Fruit fly (Drosophila melanogaster) whole organism, embryonic: ENCODE results near the gene Glos.
A peak's percentile ranks its signal among the peaks of the same experiment; 100 is the strongest.

ENCODE experiments used
- Antp ChIP-seq: fragments of 200-800 bp; sonication (Bioruptor generic); optimal IDR thresholded peaks from 3 replicates; lab custom pipeline; 2016; ENCODE audit warnings: missing biosample characterization, missing genetic modification characterization
- B-H2 ChIP-seq: fragments of 200-800 bp; sonication (Bioruptor generic); optimal IDR thresholded peaks from 2 replicates; lab custom pipeline; 2018; ENCODE audit warnings: missing biosample characterization, mild to moderate bottlenecking, missing genetic modification characterization
- Bdp1 ChIP-seq: fragments of 200-800 bp; sonication (Bioruptor generic); optimal IDR thresholded peaks from 3 replicates; lab custom pipeline; 2016; ENCODE audit warnings: missing biosample characterization, missing genetic modification characterization
- CG1024 ChIP-seq: fragments of 200-800 bp; sonication (Bioruptor generic); IDR thresholded peaks from 2 replicates; pipeline ENCODE4 v1.3.6; 2022; ENCODE audit warnings: missing biosample characterization, missing genetic modification characterization
- CG11093 ChIP-seq: fragments of 200-800 bp; sonication (Bioruptor generic); IDR thresholded peaks from 3 replicates; pipeline ENCODE4 v1.3.6; 2022; ENCODE audit warnings: missing biosample characterization, missing genetic modification characterization
- CG12071 ChIP-seq: fragments of 200-800 bp; sonication (Bioruptor generic); optimal IDR thresholded peaks from 3 replicates; lab custom pipeline; 2018; ENCODE audit warnings: missing biosample characterization, mild to moderate bottlenecking, missing genetic modification characterization
- CG13287 ChIP-seq: fragments of 200-800 bp; sonication (Bioruptor generic); IDR thresholded peaks from 2 replicates; pipeline ENCODE4 v1.3.6; 2022; ENCODE audit warnings: missing biosample characterization, missing genetic modification characterization; ENCODE audit not compliant: partially characterized antibody
- CG14050 ChIP-seq: fragments of 200-800 bp; sonication (Bioruptor generic); IDR thresholded peaks from 3 replicates; pipeline ENCODE4 v1.3.6; 2022; ENCODE audit warnings: missing biosample characterization, missing genetic modification characterization
- CG15011 ChIP-seq: fragments of 200-800 bp; sonication (Bioruptor generic); optimal IDR thresholded peaks from 3 replicates; lab custom pipeline; 2018; ENCODE audit warnings: missing biosample characterization, mild to moderate bottlenecking, missing genetic modification characterization
- CG15696 ChIP-seq: fragments of 200-800 bp; sonication (Bioruptor generic); optimal IDR thresholded peaks from 2 replicates; lab custom pipeline; 2019; ENCODE audit warnings: missing biosample characterization, mild to moderate bottlenecking, missing genetic modification characterization, moderate library complexity
- CG1603 ChIP-seq: fragments of 200-800 bp; sonication (Bioruptor generic); optimal IDR thresholded peaks from 2 replicates; lab custom pipeline; 2019; ENCODE audit warnings: missing biosample characterization, mild to moderate bottlenecking, missing genetic modification characterization, moderate library complexity
- CG17186 ChIP-seq: fragments of 200-800 bp; sonication (Bioruptor generic); optimal IDR thresholded peaks from 3 replicates; lab custom pipeline; 2017; ENCODE audit warnings: missing biosample characterization, missing genetic modification reagents, missing genetic modification characterization
- CG18764 ChIP-seq: fragments of 200-800 bp; sonication (Bioruptor generic); optimal IDR thresholded peaks from 3 replicates; lab custom pipeline; 2016; ENCODE audit warnings: missing biosample characterization, missing genetic modification characterization
- CG2129 ChIP-seq: fragments of 200-800 bp; sonication (Bioruptor generic); IDR thresholded peaks from 2 replicates; pipeline ENCODE4 v1.3.6; 2022; ENCODE audit warnings: missing biosample characterization, missing genetic modification characterization; ENCODE audit not compliant: partially characterized antibody
- CG3847 ChIP-seq: fragments of 200-800 bp; sonication (Bioruptor generic); IDR thresholded peaks from 2 replicates; pipeline ENCODE4 v1.3.6; 2022; ENCODE audit warnings: missing biosample characterization, missing genetic modification characterization
- CG42726 ChIP-seq: fragments of 200-800 bp; sonication (Bioruptor generic); IDR thresholded peaks from 2 replicates; pipeline ENCODE4 v1.3.6; 2022; ENCODE audit warnings: missing biosample characterization, missing genetic modification characterization; ENCODE audit not compliant: partially characterized antibody
- CG6654 ChIP-seq: fragments of 200-800 bp; sonication (Bioruptor generic); optimal IDR thresholded peaks from 2 replicates; lab custom pipeline; 2017; ENCODE audit warnings: missing biosample characterization, mild to moderate bottlenecking, missing genetic modification characterization
- CG7786 ChIP-seq: fragments of 200-800 bp; sonication (Bioruptor generic); optimal IDR thresholded peaks from 2 replicates; lab custom pipeline; 2016; ENCODE audit warnings: missing biosample characterization, missing genetic modification characterization
- CG7963 ChIP-seq: fragments of 200-800 bp; sonication (Bioruptor generic); IDR thresholded peaks from 3 replicates; pipeline ENCODE4 v1.3.6; 2022; ENCODE audit warnings: missing biosample characterization, missing genetic modification characterization; ENCODE audit not compliant: partially characterized antibody
- CG8089 ChIP-seq: fragments of 200-800 bp; sonication (Bioruptor generic); optimal IDR thresholded peaks from 3 replicates; lab custom pipeline; 2016; ENCODE audit warnings: missing biosample characterization, missing genetic modification characterization
- CG8281 ChIP-seq: fragments of 200-800 bp; sonication (Bioruptor generic); optimal IDR thresholded peaks from 2 replicates; lab custom pipeline; 2018; ENCODE audit warnings: missing biosample characterization, mild to moderate bottlenecking, missing genetic modification characterization, moderate library complexity
- CG8359 ChIP-seq: fragments of 200-800 bp; sonication (Bioruptor generic); optimal IDR thresholded peaks from 2 replicates; lab custom pipeline; 2017; ENCODE audit warnings: missing biosample characterization, mild to moderate bottlenecking, missing genetic modification characterization, borderline replicate concordance
- CG8765 ChIP-seq: fragments of 200-800 bp; sonication (Bioruptor generic); IDR thresholded peaks from 2 replicates; pipeline ENCODE4 v1.3.6; 2022; ENCODE audit warnings: missing biosample characterization, missing genetic modification characterization
- CG9932 ChIP-seq: fragments of 200-800 bp; sonication (Bioruptor generic); IDR thresholded peaks from 2 replicates; pipeline ENCODE4 v1.3.6; 2022; ENCODE audit warnings: missing biosample characterization, missing genetic modification characterization
- Camta ChIP-seq: fragments of 200-800 bp; sonication (Bioruptor generic); optimal IDR thresholded peaks from 2 replicates; lab custom pipeline; 2016; ENCODE audit warnings: missing biosample characterization, missing genetic modification characterization
- CkIIα-i1 ChIP-seq: fragments of 200-800 bp; sonication (Bioruptor generic); IDR thresholded peaks from 2 replicates; pipeline ENCODE4 v1.3.6; 2022; ENCODE audit warnings: missing biosample characterization, missing genetic modification characterization
- Dad ChIP-seq: fragments of 200-800 bp; sonication (Bioruptor generic); optimal IDR thresholded peaks from 3 replicates; lab custom pipeline; 2016; ENCODE audit warnings: missing biosample characterization, missing genetic modification characterization
- Dll ChIP-seq: fragments of 200-800 bp; sonication (Bioruptor generic); IDR thresholded peaks from 4 replicates; pipeline ENCODE4 v1.3.6; 2022; ENCODE audit warnings: missing biosample characterization, missing genetic modification characterization; ENCODE audit not compliant: partially characterized antibody
- Dp ChIP-seq: fragments of 200-800 bp; sonication (Bioruptor generic); optimal IDR thresholded peaks from 2 replicates; lab custom pipeline; 2018; ENCODE audit warnings: missing biosample characterization, mild to moderate bottlenecking, missing genetic modification characterization, moderate library complexity
- Dref ChIP-seq: fragments of 200-800 bp; sonication (Bioruptor generic); IDR thresholded peaks from 2 replicates; pipeline ENCODE4 v1.3.6; 2022; ENCODE audit warnings: missing biosample characterization, missing genetic modification characterization
- HHEX ChIP-seq: fragments of 200-800 bp; sonication (Bioruptor generic); optimal IDR thresholded peaks from 3 replicates; lab custom pipeline; 2017; ENCODE audit warnings: missing biosample characterization, mild to moderate bottlenecking, missing genetic modification characterization, missing genetic modification reagents
- Hsf ChIP-seq: fragments of 200-800 bp; sonication (Bioruptor generic); optimal IDR thresholded peaks from 3 replicates; lab custom pipeline; 2016; ENCODE audit warnings: missing biosample characterization, missing genetic modification characterization
- Meics ChIP-seq: fragments of 200-800 bp; sonication (Bioruptor generic); optimal IDR thresholded peaks from 2 replicates; lab custom pipeline; 2017; ENCODE audit warnings: missing biosample characterization, mild to moderate bottlenecking, missing genetic modification characterization
- NC2α ChIP-seq: fragments of 200-800 bp; sonication (Bioruptor generic); optimal IDR thresholded peaks from 2 replicates; lab custom pipeline; 2016; ENCODE audit warnings: missing biosample characterization, missing genetic modification characterization
- Nf-YC ChIP-seq: fragments of 200-800 bp; optimal IDR thresholded peaks from 3 replicates; lab custom pipeline; 2019; ENCODE audit warnings: missing biosample characterization, mild to moderate bottlenecking, missing genetic modification characterization, moderate library complexity
- Sin3A ChIP-seq: fragments of >200 bp; optimal IDR thresholded peaks from 2 replicates; lab custom pipeline; 2018
- Tbp ChIP-seq: fragments of >200 bp; optimal IDR thresholded peaks from 2 replicates; lab custom pipeline; 2018; ENCODE audit warnings: missing biosample characterization, missing genetic modification characterization
- aop ChIP-seq: fragments of 200-800 bp; sonication (Bioruptor generic); IDR thresholded peaks from 2 replicates; pipeline ENCODE4 v1.3.6; 2022; ENCODE audit warnings: missing biosample characterization, missing genetic modification characterization
- br ChIP-seq: fragments of >200 bp; optimal IDR thresholded peaks from 2 replicates; lab custom pipeline; 2017
- hb ChIP-seq: fragments of 200-800 bp; sonication (Bioruptor generic); IDR thresholded peaks from 3 replicates; pipeline ENCODE4 v1.3.6; 2022; ENCODE audit warnings: missing biosample characterization, missing genetic modification characterization; ENCODE audit not compliant: partially characterized antibody
- klu ChIP-seq: fragments of 200-800 bp; sonication (Bioruptor generic); IDR thresholded peaks from 2 replicates; pipeline ENCODE4 v1.3.6; 2022; ENCODE audit warnings: missing biosample characterization, missing genetic modification characterization
- lmd ChIP-seq: fragments of 200-800 bp; sonication (Bioruptor generic); IDR thresholded peaks from 2 replicates; pipeline ENCODE4 v1.3.6; 2022; ENCODE audit warnings: missing biosample characterization, missing genetic modification characterization
- mld ChIP-seq: fragments of 200-800 bp; sonication (Bioruptor generic); IDR thresholded peaks from 3 replicates; pipeline ENCODE4 v1.3.6; 2022; ENCODE audit warnings: missing biosample characterization, missing genetic modification characterization; ENCODE audit not compliant: partially characterized antibody
- nau ChIP-seq: fragments of 200-800 bp; sonication (Bioruptor generic); optimal IDR thresholded peaks from 3 replicates; lab custom pipeline; 2017; ENCODE audit warnings: missing biosample characterization, mild to moderate bottlenecking, missing genetic modification characterization, missing genetic modification reagents
- odd ChIP-seq: fragments of 200-800 bp; sonication (Bioruptor generic); optimal IDR thresholded peaks from 2 replicates; lab custom pipeline; 2017; ENCODE audit warnings: missing biosample characterization, mild to moderate bottlenecking, missing genetic modification characterization
- pan ChIP-seq, 4 experiments: fragments of >200 bp in 3 of 4; fragments of 200-800 bp in 1 of 4; sonication (Bioruptor generic) in 1 of 4; optimal IDR thresholded peaks in 3 of 4; IDR thresholded peaks in 1 of 4; 2 replicates each; pipeline versions ENCODE4 v1.3.6 to Lab custom; 2017 to 2022; ENCODE audit warnings: missing biosample characterization in 2 of 4, missing genetic modification characterization in 2 of 4, mixed read lengths in 1 of 4
- psq ChIP-seq: fragments of 200-800 bp; sonication (Bioruptor generic); optimal IDR thresholded peaks from 2 replicates; lab custom pipeline; 2017; ENCODE audit warnings: missing biosample characterization, missing genetic modification characterization
- ssp ChIP-seq: fragments of 200-800 bp; sonication (Bioruptor generic); IDR thresholded peaks from 2 replicates; pipeline ENCODE4 v1.3.6; 2022; ENCODE audit warnings: missing biosample characterization, missing genetic modification characterization
- stwl ChIP-seq: fragments of 200-800 bp; sonication (Bioruptor generic); optimal IDR thresholded peaks from 3 replicates; lab custom pipeline; 2018; ENCODE audit warnings: missing biosample characterization, mild to moderate bottlenecking, missing genetic modification characterization, moderate library complexity
- unc-4 ChIP-seq: fragments of 200-800 bp; sonication (Bioruptor generic); IDR thresholded peaks from 2 replicates; pipeline ENCODE4 v1.3.6; 2022; ENCODE audit warnings: missing biosample characterization, missing genetic modification characterization; ENCODE audit not compliant: partially characterized antibody
- wdn ChIP-seq: fragments of 200-800 bp; sonication (Bioruptor generic); IDR thresholded peaks from 2 replicates; pipeline ENCODE4 v1.3.6; 2022; ENCODE audit warnings: missing biosample characterization, missing genetic modification characterization

The Glos gene

DNA sequence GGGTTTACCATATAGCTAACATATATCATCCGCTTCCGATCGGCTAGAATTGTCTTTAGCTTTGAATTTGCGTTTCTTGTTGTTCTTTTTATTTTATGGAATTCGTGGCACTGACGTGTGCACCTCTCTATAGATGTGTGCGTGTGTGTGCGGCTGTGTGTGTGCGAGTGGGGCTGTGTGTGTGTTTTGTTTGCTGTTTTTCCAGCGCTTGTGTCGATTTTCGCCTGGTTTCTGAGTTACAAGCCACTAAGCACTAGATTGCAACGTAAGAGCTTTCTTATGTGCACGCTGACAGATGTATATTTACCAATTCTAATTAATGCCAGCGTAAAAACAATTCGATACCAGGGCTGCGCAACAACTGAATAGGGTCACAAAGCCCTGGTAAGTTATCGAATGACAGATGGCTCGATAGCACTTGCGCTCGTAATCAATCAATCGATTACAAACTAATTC is 28.7 kb downstream of the Glos start, which contains the start of gene lva (continued):
- TF ChIP-seq Hsf (GFP tag; lab: Kevin White, UChicago) = no peak
- TF ChIP-seq stwl = peak; percentile 80
- no peak for TF ChIP-seq Meics (GFP tag; lab: Kevin White, UChicago)
- no peak for TF ChIP-seq CG7786
- TF ChIP-seq wdn (GFP tag; lab: Robert Waterston, UW) = no peak
- TF ChIP-seq Tbp = no peak
- peak; percentile 89 for TF ChIP-seq Dref (GFP tag; lab: Robert Waterston, UW)
- TF ChIP-seq nau (GFP tag; lab: Kevin White, UChicago) = no peak
- no peak for TF ChIP-seq CG8089
- TF ChIP-seq br (lab: Kevin White, UChicago) = no peak
- no peak for TF ChIP-seq Bdp1
- TF ChIP-seq pan (optimal IDR thresholded peaks at IDR 0.05; lab: Kevin White, UChicago) = no peak
- TF ChIP-seq pan (GFP tag; optimal IDR thresholded peaks at IDR 0.05 in 1 of 2, IDR thresholded peaks at IDR 0.05 in 1 of 2) = no peak
- no peak for TF ChIP-seq psq (GFP tag; lab: Kevin White, UChicago)
- no peak for TF ChIP-seq CG8765
- TF ChIP-seq Sin3A (lab: Kevin White, UChicago) = peak; percentile 64
- no peak for TF ChIP-seq NC2α
- TF ChIP-seq CG13287 = peak; percentile 58; the same call in 1 of the 2 replicates
- TF ChIP-seq unc-4 (GFP tag; lab: Robert Waterston, UW) = peak; percentile 46; the same call in 1 of the 2 replicates
- TF ChIP-seq CG1024 (GFP tag; lab: Robert Waterston, UW) = no peak
- no peak for TF ChIP-seq Dad (GFP tag; lab: Kevin White, UChicago)
- TF ChIP-seq CG18764 (GFP tag; lab: Kevin White, UChicago) = no peak
- TF ChIP-seq CG17186 (GFP tag; lab: Kevin White, UChicago) = peak; percentile 74
- no peak for TF ChIP-seq klu (GFP tag; lab: Robert Waterston, UW)
- TF ChIP-seq ssp (GFP tag; lab: Robert Waterston, UW) = no peak
- TF ChIP-seq CG8359 (GFP tag; lab: Kevin White, UChicago) = no peak
- TF ChIP-seq CG6654 (GFP tag; lab: Kevin White, UChicago) = no peak
- no peak for TF ChIP-seq lmd
- no peak for TF ChIP-seq aop (GFP tag; lab: Robert Waterston, UW)
- no peak for TF ChIP-seq Antp (GFP tag; lab: Kevin White, UChicago)
- TF ChIP-seq CG42726 (GFP tag; lab: Robert Waterston, UW) = no peak
- 0 out of 3 replicates have a peak, but pooled peaks have one; percentile 44 for TF ChIP-seq CG7963 (GFP tag; lab: Robert Waterston, UW)
- no peak for TF ChIP-seq Camta (GFP tag; lab: Kevin White, UChicago)
- TF ChIP-seq B-H2 = no peak
- TF ChIP-seq HHEX (GFP tag; lab: Kevin White, UChicago) = no peak
- no peak for TF ChIP-seq CG12071
- TF ChIP-seq CG9932 (GFP tag; lab: Robert Waterston, UW) = no peak
- TF ChIP-seq CG15696 = no peak
- no peak for TF ChIP-seq Nf-YC (tag; lab: Kevin White, UChicago)
- TF ChIP-seq CG15011 (GFP tag; lab: Kevin White, UChicago) = no peak
- TF ChIP-seq mld = 0 out of 3 replicates have a peak, but pooled peaks have one; percentile 19
- TF ChIP-seq Dp = peak; percentile 84
- no peak for TF ChIP-seq CkIIα-i1
- no peak for TF ChIP-seq CG1603 (tag; lab: Kevin White, UChicago)
- TF ChIP-seq hb (GFP tag; lab: Robert Waterston, UW) = peak; percentile 56; the same call in 1 of the 3 replicates
- TF ChIP-seq CG8281 (tag; lab: Kevin White, UChicago) = no peak
- TF ChIP-seq CG2129 = no peak
- peak; percentile 55; the same call in 1 of the 4 replicates for TF ChIP-seq Dll (GFP tag; lab: Robert Waterston, UW)
- TF ChIP-seq CG11093 (GFP tag; lab: Robert Waterston, UW) = no peak
- TF ChIP-seq CG14050 (GFP tag; lab: Robert Waterston, UW) = no peak
- no peak for TF ChIP-seq odd (GFP tag; lab: Kevin White, UChicago)
- no peak for TF ChIP-seq CG3847 (GFP tag; lab: Robert Waterston, UW)
